Fruit fly (Drosophila melanogaster): ENCODE measurements around the gene Cftr.

The Cftr gene

dm6 chr3R:24565748-24566239, 22.1 kb upstream of the Cftr start:
- TF ChIP-seq N (GFP tag; optimal IDR thresholded peaks at IDR 0.05) (no peak), psq (GFP tag; optimal IDR thresholded peaks at IDR 0.05) (peak; percentile 91), rgr (GFP tag; optimal IDR thresholded peaks at IDR 0.05) (peak; percentile 63), Mio (GFP tag; optimal IDR thresholded peaks at IDR 0.05) (no peak), Jra (GFP tag; optimal IDR thresholded peaks at IDR 0.05) (peak; percentile 37), Hr78 (GFP tag; optimal IDR thresholded peaks at IDR 0.05) (no peak), CrebA (GFP tag; optimal IDR thresholded peaks at IDR 0.05; ENCODE audit: borderline replicate concordance) (peak; percentile 94), CG32264 (GFP tag; optimal IDR thresholded peaks at IDR 0.05) (peak; percentile 12), Myc (optimal IDR thresholded peaks at IDR 0.05) (no peak), foxo (GFP tag; optimal IDR thresholded peaks at IDR 0.05) (peak in 1 of 2 experiments; percentile 27), GATAd (GFP tag; optimal IDR thresholded peaks at IDR 0.05) (no peak), sv (GFP tag; optimal IDR thresholded peaks at IDR 0.05) (no peak), h (GFP tag; optimal IDR thresholded peaks at IDR 0.05) (peak; percentile 81), HLH106 (tag; optimal IDR thresholded peaks at IDR 0.05) (no peak), jim (GFP tag; optimal IDR thresholded peaks at IDR 0.05) (no peak), fru (GFP tag; optimal IDR thresholded peaks at IDR 0.05) (peak; percentile 37), dsf (GFP tag; optimal IDR thresholded peaks at IDR 0.05; ENCODE audit: borderline replicate concordance) (no peak), Hnf4 (GFP tag; optimal IDR thresholded peaks at IDR 0.05) (peak; percentile 48), dmrt93B (GFP tag; optimal IDR thresholded peaks at IDR 0.05) (no peak), Sp1 (GFP tag; optimal IDR thresholded peaks at IDR 0.05) (peak; percentile 61), usp (GFP tag; optimal IDR thresholded peaks at IDR 0.05) (no peak), OdsH (GFP tag; optimal IDR thresholded peaks at IDR 0.05) (peak; percentile 66), ey (GFP tag; optimal IDR thresholded peaks at IDR 0.05) (no peak), Hr83 (GFP tag; optimal IDR thresholded peaks at IDR 0.05; ENCODE audit: poor library complexity, severe bottlenecking) (peak; percentile 40), tai (GFP tag; optimal IDR thresholded peaks at IDR 0.05) (no peak), lola (GFP tag; optimal IDR thresholded peaks at IDR 0.05) (no peak), brk (GFP tag; optimal IDR thresholded peaks at IDR 0.05) (peak; percentile 87), Dif (GFP tag; optimal IDR thresholded peaks at IDR 0.05; ENCODE audit: partially characterized antibody) (peak; percentile 92), Dfd (GFP tag; optimal IDR thresholded peaks at IDR 0.05) (no peak), Abd-B (GFP tag; optimal IDR thresholded peaks at IDR 0.05) (no peak), br (GFP tag; optimal IDR thresholded peaks at IDR 0.05) (peak; percentile 91), dl (GFP tag; optimal IDR thresholded peaks at IDR 0.05; ENCODE audit: insufficient read depth in 1 of 2, partially characterized antibody in 2 of 2) (peak; percentile 91 to 95), Rel (GFP tag; optimal IDR thresholded peaks at IDR 0.05) (peak; percentile 79), Rel (tag; optimal IDR thresholded peaks at IDR 0.05) (peak; percentile 68), sage (GFP tag; optimal IDR thresholded peaks at IDR 0.05) (peak; percentile 69), pan (optimal IDR thresholded peaks at IDR 0.05) (no peak), woc (GFP tag; optimal IDR thresholded peaks at IDR 0.05) (no peak), CG9705 (GFP tag; optimal IDR thresholded peaks at IDR 0.05) (no peak), Vsx2 (GFP tag; optimal IDR thresholded peaks at IDR 0.05; ENCODE audit: partially characterized antibody) (peak; percentile 75)

- TF ChIP-seq dmrt93B (GFP tag; optimal IDR thresholded peaks at IDR 0.05) = no peak
- TF ChIP-seq Rel (GFP tag; optimal IDR thresholded peaks at IDR 0.05) = peak; percentile 8
- peak; percentile 77 for TF ChIP-seq Rel (tag; optimal IDR thresholded peaks at IDR 0.05)
- TF ChIP-seq Hr83 (GFP tag; optimal IDR thresholded peaks at IDR 0.05; ENCODE audit: poor library complexity, severe bottlenecking) = no peak
- TF ChIP-seq sv (GFP tag; optimal IDR thresholded peaks at IDR 0.05) = no peak
- peak; percentile 54 for TF ChIP-seq psq (GFP tag; optimal IDR thresholded peaks at IDR 0.05)
- no peak for TF ChIP-seq Myc (optimal IDR thresholded peaks at IDR 0.05)
- peak; percentile 75 for TF ChIP-seq CrebA (GFP tag; optimal IDR thresholded peaks at IDR 0.05; ENCODE audit: borderline replicate concordance)
- no peak for TF ChIP-seq GATAd (GFP tag; optimal IDR thresholded peaks at IDR 0.05)
- no peak for TF ChIP-seq Abd-B (GFP tag; optimal IDR thresholded peaks at IDR 0.05)
- TF ChIP-seq OdsH (GFP tag; optimal IDR thresholded peaks at IDR 0.05) = peak; percentile 23
- no peak for TF ChIP-seq Dfd (GFP tag; optimal IDR thresholded peaks at IDR 0.05)
- no peak for TF ChIP-seq dsf (GFP tag; optimal IDR thresholded peaks at IDR 0.05; ENCODE audit: borderline replicate concordance)
- peak; percentile 4 for TF ChIP-seq brk (GFP tag; optimal IDR thresholded peaks at IDR 0.05)
- no peak for TF ChIP-seq lola (GFP tag; optimal IDR thresholded peaks at IDR 0.05)
- no peak for TF ChIP-seq Vsx2 (GFP tag; optimal IDR thresholded peaks at IDR 0.05; ENCODE audit: partially characterized antibody)
- TF ChIP-seq h (GFP tag; optimal IDR thresholded peaks at IDR 0.05) = peak; percentile 64
- TF ChIP-seq HLH106 (tag; optimal IDR thresholded peaks at IDR 0.05) = peak; percentile 30
- TF ChIP-seq Dif (GFP tag; optimal IDR thresholded peaks at IDR 0.05; ENCODE audit: partially characterized antibody) = peak; percentile 16
- TF ChIP-seq Jra (GFP tag; optimal IDR thresholded peaks at IDR 0.05) = no peak
- TF ChIP-seq ey (GFP tag; optimal IDR thresholded peaks at IDR 0.05) = peak; percentile 42
- no peak for TF ChIP-seq pan (optimal IDR thresholded peaks at IDR 0.05)
- TF ChIP-seq fru (GFP tag; optimal IDR thresholded peaks at IDR 0.05) = peak; percentile 34
- no peak for TF ChIP-seq N (GFP tag; optimal IDR thresholded peaks at IDR 0.05)
- no peak for TF ChIP-seq jim (GFP tag; optimal IDR thresholded peaks at IDR 0.05)
- TF ChIP-seq usp (GFP tag; optimal IDR thresholded peaks at IDR 0.05) = no peak
- no peak for TF ChIP-seq Sp1 (GFP tag; optimal IDR thresholded peaks at IDR 0.05)
- no peak for TF ChIP-seq Hr78 (GFP tag; optimal IDR thresholded peaks at IDR 0.05)
- TF ChIP-seq tai (GFP tag; optimal IDR thresholded peaks at IDR 0.05) = no peak
- no peak for TF ChIP-seq CG32264 (GFP tag; optimal IDR thresholded peaks at IDR 0.05)
- TF ChIP-seq br (GFP tag; optimal IDR thresholded peaks at IDR 0.05) = no peak
- TF ChIP-seq CG9705 (GFP tag; optimal IDR thresholded peaks at IDR 0.05) = no peak
- TF ChIP-seq Hnf4 (GFP tag; optimal IDR thresholded peaks at IDR 0.05) = no peak
- no peak for TF ChIP-seq Mio (GFP tag; optimal IDR thresholded peaks at IDR 0.05)
- peak; percentile 26 for TF ChIP-seq rgr (GFP tag; optimal IDR thresholded peaks at IDR 0.05)
- TF ChIP-seq sage (GFP tag; optimal IDR thresholded peaks at IDR 0.05) = peak; percentile 20
- no peak for TF ChIP-seq woc (GFP tag; optimal IDR thresholded peaks at IDR 0.05)
- TF ChIP-seq foxo (GFP tag; optimal IDR thresholded peaks at IDR 0.05) = no peak
- no peak for TF ChIP-seq dl (GFP tag; optimal IDR thresholded peaks at IDR 0.05; ENCODE audit: insufficient read depth in 1 of 2, partially characterized antibody in 2 of 2)
Observed at dm6 chr3R:24564799-24565344, 21.2 kb upstream of the Cftr start.

All from whole organism, wandering third instar larva.